Fruit fly (Drosophila melanogaster) whole organism, embryonic: ENCODE measurements around the gene nmdyn-D7.

Source experiments
- Ada2b ChIP-seq: fragments of 200-800 bp; sonication (Bioruptor generic); IDR thresholded peaks from 2 replicates; pipeline ENCODE4 v1.3.6; 2022; ENCODE audit warnings: missing biosample characterization, missing genetic modification characterization
- Bteb2 ChIP-seq: fragments of 200-800 bp; sonication (Bioruptor generic); optimal IDR thresholded peaks from 2 replicates; lab custom pipeline; 2016; ENCODE audit warnings: missing biosample characterization, missing genetic modification characterization
- CG12391 ChIP-seq: fragments of 200-800 bp; sonication (Bioruptor generic); optimal IDR thresholded peaks from 3 replicates; lab custom pipeline; 2018; ENCODE audit warnings: missing biosample characterization, mild to moderate bottlenecking, missing genetic modification characterization, moderate library complexity
- CG13624 ChIP-seq: fragments of 200-800 bp; sonication (Bioruptor generic); optimal IDR thresholded peaks from 2 replicates; lab custom pipeline; 2016; ENCODE audit warnings: missing biosample characterization, missing genetic modification characterization
- CG14014 ChIP-seq: fragments of 200-800 bp; sonication (Bioruptor generic); IDR thresholded peaks from 2 replicates; pipeline ENCODE4 v1.3.6; 2022; ENCODE audit warnings: missing biosample characterization, missing genetic modification characterization
- CG14441 ChIP-seq: fragments of 200-800 bp; sonication (Bioruptor generic); IDR thresholded peaks from 2 replicates; pipeline ENCODE4 v1.3.6; 2022; ENCODE audit warnings: missing biosample characterization, missing genetic modification characterization
- CG14860 ChIP-seq: fragments of 200-800 bp; sonication (Bioruptor generic); IDR thresholded peaks from 3 replicates; pipeline ENCODE4 v1.3.6; 2022; ENCODE audit warnings: missing biosample characterization, missing genetic modification characterization; ENCODE audit not compliant: partially characterized antibody
- CG17328 ChIP-seq: fragments of 200-800 bp; sonication (Bioruptor generic); IDR thresholded peaks from 2 replicates; pipeline ENCODE4 v1.3.6; 2022; ENCODE audit warnings: missing biosample characterization, missing genetic modification characterization
- CG17385 ChIP-seq: fragments of 200-800 bp; sonication (Bioruptor generic); optimal IDR thresholded peaks from 3 replicates; lab custom pipeline; 2018; ENCODE audit warnings: missing biosample characterization, mild to moderate bottlenecking, missing genetic modification characterization
- CG17802 ChIP-seq: fragments of 200-800 bp; sonication (Bioruptor generic); optimal IDR thresholded peaks from 2 replicates; lab custom pipeline; 2018; ENCODE audit warnings: missing biosample characterization, mild to moderate bottlenecking, missing genetic modification characterization, moderate library complexity
- CG18476 ChIP-seq: fragments of 200-800 bp; sonication (Bioruptor generic); optimal IDR thresholded peaks from 2 replicates; lab custom pipeline; 2016; ENCODE audit warnings: missing biosample characterization, mild to moderate bottlenecking, missing genetic modification characterization
- CG2199 ChIP-seq: fragments of 200-800 bp; sonication (Bioruptor generic); IDR thresholded peaks from 3 replicates; pipeline ENCODE4 v1.3.6; 2022; ENCODE audit warnings: missing biosample characterization, missing genetic modification characterization
- CG2712 ChIP-seq: fragments of 200-800 bp; optimal IDR thresholded peaks from 3 replicates; lab custom pipeline; 2019; ENCODE audit warnings: missing biosample characterization, mild to moderate bottlenecking, missing genetic modification characterization, moderate library complexity
- CG3995 ChIP-seq: fragments of 200-800 bp; sonication (Bioruptor generic); optimal IDR thresholded peaks from 3 replicates; lab custom pipeline; 2016; ENCODE audit warnings: missing biosample characterization, missing genetic modification characterization
- CG4854 ChIP-seq: fragments of 200-800 bp; sonication (Bioruptor generic); optimal IDR thresholded peaks from 2 replicates; lab custom pipeline; 2016; ENCODE audit warnings: missing biosample characterization, missing genetic modification characterization, inconsistent platforms
- CG7963 ChIP-seq: fragments of 200-800 bp; sonication (Bioruptor generic); IDR thresholded peaks from 3 replicates; pipeline ENCODE4 v1.3.6; 2022; ENCODE audit warnings: missing biosample characterization, missing genetic modification characterization; ENCODE audit not compliant: partially characterized antibody
- CG8944 ChIP-seq: fragments of 200-800 bp; sonication (Bioruptor generic); optimal IDR thresholded peaks from 3 replicates; lab custom pipeline; 2016; ENCODE audit warnings: missing biosample characterization, missing genetic modification characterization
- CG9932 ChIP-seq: fragments of 200-800 bp; sonication (Bioruptor generic); IDR thresholded peaks from 2 replicates; pipeline ENCODE4 v1.3.6; 2022; ENCODE audit warnings: missing biosample characterization, missing genetic modification characterization
- Dip3 ChIP-seq: fragments of 200-800 bp; sonication (Bioruptor generic); optimal IDR thresholded peaks from 3 replicates; lab custom pipeline; 2016; ENCODE audit warnings: missing biosample characterization, missing genetic modification characterization
- Doc3 ChIP-seq: fragments of 200-800 bp; sonication (Bioruptor generic); IDR thresholded peaks from 3 replicates; pipeline ENCODE4 v1.3.6; 2022; ENCODE audit warnings: missing biosample characterization, missing genetic modification characterization; ENCODE audit not compliant: partially characterized antibody
- Dref ChIP-seq: fragments of 200-800 bp; sonication (Bioruptor generic); IDR thresholded peaks from 2 replicates; pipeline ENCODE4 v1.3.6; 2022; ENCODE audit warnings: missing biosample characterization, missing genetic modification characterization
- ERR ChIP-seq: fragments of 200-800 bp; sonication (Bioruptor generic); optimal IDR thresholded peaks from 2 replicates; lab custom pipeline; 2016; ENCODE audit warnings: missing biosample characterization, missing genetic modification characterization
- Ets65A ChIP-seq: fragments of 200-800 bp; sonication (Bioruptor generic); peaks from one replicate; lab custom pipeline; 2016; ENCODE audit warnings: missing biosample characterization, missing genetic modification characterization
- HHEX ChIP-seq: fragments of 200-800 bp; sonication (Bioruptor generic); optimal IDR thresholded peaks from 3 replicates; lab custom pipeline; 2017; ENCODE audit warnings: missing biosample characterization, mild to moderate bottlenecking, missing genetic modification characterization, missing genetic modification reagents
- Hmr ChIP-seq: fragments of 200-800 bp; sonication (Bioruptor generic); optimal IDR thresholded peaks from 3 replicates; lab custom pipeline; 2017; ENCODE audit warnings: mild to moderate bottlenecking, missing biosample characterization, missing genetic modification reagents, missing genetic modification characterization
- Hsf ChIP-seq: fragments of 200-800 bp; sonication (Bioruptor generic); optimal IDR thresholded peaks from 3 replicates; lab custom pipeline; 2016; ENCODE audit warnings: missing biosample characterization, missing genetic modification characterization
- Med ChIP-seq: fragments of 200-800 bp; sonication (Bioruptor generic); peaks from one replicate; lab custom pipeline; 2016; ENCODE audit warnings: missing biosample characterization, missing genetic modification characterization, mild to moderate bottlenecking, inconsistent platforms, moderate library complexity
- NC2α ChIP-seq: fragments of 200-800 bp; sonication (Bioruptor generic); optimal IDR thresholded peaks from 2 replicates; lab custom pipeline; 2016; ENCODE audit warnings: missing biosample characterization, missing genetic modification characterization
- NK7.1 ChIP-seq: fragments of 200-800 bp; sonication (Bioruptor generic); optimal IDR thresholded peaks from 3 replicates; lab custom pipeline; 2016; ENCODE audit warnings: missing biosample characterization, missing genetic modification characterization
- Sox100B ChIP-seq: fragments of 200-800 bp; sonication (Bioruptor generic); optimal IDR thresholded peaks from 3 replicates; lab custom pipeline; 2018; ENCODE audit warnings: missing biosample characterization, mild to moderate bottlenecking, missing genetic modification characterization
- Ssrp ChIP-seq: fragments of 200-800 bp; sonication (Bioruptor generic); optimal IDR thresholded peaks from 2 replicates; lab custom pipeline; 2018; ENCODE audit warnings: missing biosample characterization, mild to moderate bottlenecking, missing genetic modification characterization, moderate library complexity
- Taf1 ChIP-seq: fragments of 200-800 bp; sonication (Bioruptor generic); IDR thresholded peaks from 2 replicates; pipeline ENCODE4 v1.3.6; 2022; ENCODE audit warnings: missing biosample characterization, missing genetic modification characterization
- YL-1 ChIP-seq: fragments of 200-800 bp; sonication (Bioruptor generic); optimal IDR thresholded peaks from 3 replicates; lab custom pipeline; 2017; ENCODE audit warnings: missing biosample characterization, mild to moderate bottlenecking, missing genetic modification characterization
- dpn ChIP-seq, 2 experiments: fragments of 200-800 bp; sonication (Bioruptor generic); optimal IDR thresholded peaks; 3 replicates each; lab custom pipeline; 2016; ENCODE audit warnings: missing biosample characterization in 2 of 2, missing genetic modification characterization in 2 of 2
- fd96Cb ChIP-seq: fragments of 200-800 bp; sonication (Bioruptor generic); optimal IDR thresholded peaks from 2 replicates; lab custom pipeline; 2018; ENCODE audit warnings: missing biosample characterization, mild to moderate bottlenecking, missing genetic modification characterization, moderate library complexity
- gce ChIP-seq: fragments of 200-800 bp; sonication (Bioruptor generic); IDR thresholded peaks from 3 replicates; pipeline ENCODE4 v1.3.6; 2022; ENCODE audit warnings: missing biosample characterization, missing genetic modification characterization
- gcm ChIP-seq: fragments of 200-800 bp; sonication (Bioruptor generic); optimal IDR thresholded peaks from 2 replicates; lab custom pipeline; 2019; ENCODE audit warnings: missing biosample characterization, mild to moderate bottlenecking, missing genetic modification characterization, moderate library complexity
- gfzf ChIP-seq: fragments of 200-800 bp; sonication (Bioruptor generic); optimal IDR thresholded peaks from 2 replicates; lab custom pipeline; 2016; ENCODE audit warnings: missing biosample characterization, mild to moderate bottlenecking, missing genetic modification characterization, moderate library complexity
- her ChIP-seq: fragments of 200-800 bp; sonication (Bioruptor generic); optimal IDR thresholded peaks from 2 replicates; lab custom pipeline; 2016; ENCODE audit warnings: missing biosample characterization, missing genetic modification characterization
- kah ChIP-seq: fragments of 200-800 bp; sonication (Bioruptor generic); optimal IDR thresholded peaks from 2 replicates; lab custom pipeline; 2018; ENCODE audit warnings: missing biosample characterization, mild to moderate bottlenecking, missing genetic modification characterization
- knrl ChIP-seq: fragments of 200-800 bp; sonication (Bioruptor generic); IDR thresholded peaks from 3 replicates; pipeline ENCODE4 v1.3.6; 2022; ENCODE audit warnings: missing biosample characterization, missing genetic modification characterization; ENCODE audit not compliant: partially characterized antibody
- lab ChIP-seq: fragments of 200-800 bp; sonication (Bioruptor generic); optimal IDR thresholded peaks from 3 replicates; lab custom pipeline; 2017; ENCODE audit warnings: missing biosample characterization, missing genetic modification characterization, mild to moderate bottlenecking, moderate library complexity, missing genetic modification reagents
- nerfin-2 ChIP-seq: fragments of 200-800 bp; sonication (Bioruptor generic); IDR thresholded peaks from 2 replicates; pipeline ENCODE4 v1.3.6; 2022; ENCODE audit warnings: missing biosample characterization, missing genetic modification characterization; ENCODE audit not compliant: partially characterized antibody
- onecut ChIP-seq: fragments of 200-800 bp; sonication (Bioruptor generic); IDR thresholded peaks from 2 replicates; pipeline ENCODE4 v1.3.6; 2022; ENCODE audit warnings: missing biosample characterization, missing genetic modification characterization
- psq ChIP-seq: fragments of 200-800 bp; sonication (Bioruptor generic); optimal IDR thresholded peaks from 2 replicates; lab custom pipeline; 2017; ENCODE audit warnings: missing biosample characterization, missing genetic modification characterization
- ro ChIP-seq: fragments of 200-800 bp; sonication (Bioruptor generic); IDR thresholded peaks from 2 replicates; pipeline ENCODE4 v1.3.6; 2022; ENCODE audit warnings: missing biosample characterization, missing genetic modification characterization
- row ChIP-seq: fragments of 200-800 bp; sonication (Bioruptor generic); IDR thresholded peaks from 3 replicates; pipeline ENCODE4 v1.3.6; 2022; ENCODE audit warnings: missing biosample characterization, missing genetic modification characterization
- shn ChIP-seq: fragments of 200-800 bp; sonication (Bioruptor generic); optimal IDR thresholded peaks from 3 replicates; lab custom pipeline; 2016; ENCODE audit warnings: missing biosample characterization, missing genetic modification characterization
- sim ChIP-seq: fragments of 200-800 bp; sonication (Bioruptor generic); IDR thresholded peaks from 2 replicates; pipeline ENCODE4 v1.3.6; 2022; ENCODE audit warnings: missing biosample characterization, missing genetic modification characterization
- stc ChIP-seq: fragments of 200-800 bp; sonication (Bioruptor generic); IDR thresholded peaks from 2 replicates; pipeline ENCODE4 v1.3.6; 2022; ENCODE audit warnings: missing biosample characterization, missing genetic modification characterization
- tin ChIP-seq: fragments of 200-800 bp; sonication (Bioruptor generic); optimal IDR thresholded peaks from 3 replicates; lab custom pipeline; 2016; ENCODE audit warnings: missing biosample characterization, missing genetic modification characterization
- unc-4 ChIP-seq: fragments of 200-800 bp; sonication (Bioruptor generic); IDR thresholded peaks from 2 replicates; pipeline ENCODE4 v1.3.6; 2022; ENCODE audit warnings: missing biosample characterization, missing genetic modification characterization; ENCODE audit not compliant: partially characterized antibody

nmdyn-D7 gene

dm6 chr3R:9630633-9631095 is 49.1 kb upstream of the nmdyn-D7 start, which contains the start of gene Calr (continued):
- no peak for TF ChIP-seq gce
- TF ChIP-seq Dip3 (GFP tag; lab: Kevin White, UChicago) = peak; percentile 66
- no peak for TF ChIP-seq Ets65A
- peak; percentile 45 for TF ChIP-seq CG12391 (tag; lab: Kevin White, UChicago)
- TF ChIP-seq CG14860 (GFP tag; lab: Robert Waterston, UW) = no peak
- TF ChIP-seq CG7963 = no peak
- TF ChIP-seq Ada2b = no peak
- peak; percentile 60 for TF ChIP-seq onecut (GFP tag; lab: Robert Waterston, UW)
- peak; percentile 48 for TF ChIP-seq gfzf (GFP tag; lab: Kevin White, UChicago)
- no peak for TF ChIP-seq CG14014
- TF ChIP-seq sim (GFP tag; lab: Robert Waterston, UW) = no peak
- peak; percentile 37 for TF ChIP-seq NK7.1 (GFP tag; lab: Kevin White, UChicago)
- TF ChIP-seq dpn (GFP tag; optimal IDR thresholded peaks at IDR 0.05; lab: Kevin White, UChicago) = peak; percentile 23 to 25
- TF ChIP-seq ERR (GFP tag; lab: Kevin White, UChicago) = peak; percentile 31
- TF ChIP-seq fd96Cb = no peak
- no peak for TF ChIP-seq unc-4 (GFP tag; lab: Robert Waterston, UW)
- TF ChIP-seq Sox100B = no peak
- peak; percentile 62 for TF ChIP-seq gcm (GFP tag; lab: Kevin White, UChicago)
- peak; percentile 55 for TF ChIP-seq her (GFP tag; lab: Kevin White, UChicago)
- no peak for TF ChIP-seq psq (GFP tag; lab: Kevin White, UChicago)
- no peak for TF ChIP-seq Ssrp (tag; lab: Kevin White, UChicago)
- TF ChIP-seq CG2712 (tag; lab: Kevin White, UChicago) = peak; percentile 53
- TF ChIP-seq CG17802 (tag; lab: Kevin White, UChicago) = no peak
- no peak for TF ChIP-seq Doc3 (GFP tag; lab: Robert Waterston, UW)
- peak; percentile 27 for TF ChIP-seq HHEX
- peak; percentile 21 for TF ChIP-seq tin (GFP tag; lab: Kevin White, UChicago)
- TF ChIP-seq Taf1 (GFP tag; lab: Robert Waterston, UW) = no peak
- no peak for TF ChIP-seq Hsf (GFP tag; lab: Kevin White, UChicago)
- no peak for TF ChIP-seq CG18476 (GFP tag; lab: Kevin White, UChicago)
- TF ChIP-seq CG3995 (GFP tag; lab: Kevin White, UChicago) = peak; percentile 32
- no peak for TF ChIP-seq row (GFP tag; lab: Robert Waterston, UW)
- peak; percentile 74 for TF ChIP-seq YL-1 (GFP tag; lab: Kevin White, UChicago)
- peak; percentile 68 for TF ChIP-seq kah (GFP tag; lab: Kevin White, UChicago)
- TF ChIP-seq Med (GFP tag; lab: Kevin White, UChicago) = peak; percentile 95
- no peak for TF ChIP-seq Dref (GFP tag; lab: Robert Waterston, UW)
- no peak for TF ChIP-seq nerfin-2 (GFP tag; lab: Robert Waterston, UW)
- TF ChIP-seq CG13624 (GFP tag; lab: Kevin White, UChicago) = peak; percentile 22
- TF ChIP-seq CG14441 (GFP tag; lab: Robert Waterston, UW) = no peak
- TF ChIP-seq CG4854 = no peak
- TF ChIP-seq ro = no peak
- TF ChIP-seq knrl = no peak
- no peak for TF ChIP-seq Bteb2
- TF ChIP-seq CG17385 (GFP tag; lab: Kevin White, UChicago) = no peak
- TF ChIP-seq lab (GFP tag; lab: Kevin White, UChicago) = peak; percentile 71
- peak; percentile 18 for TF ChIP-seq NC2α
- TF ChIP-seq CG9932 (GFP tag; lab: Robert Waterston, UW) = no peak
- no peak for TF ChIP-seq stc (GFP tag; lab: Robert Waterston, UW)
- TF ChIP-seq CG8944 (GFP tag; lab: Kevin White, UChicago) = no peak
- TF ChIP-seq shn (GFP tag; lab: Kevin White, UChicago) = peak; percentile 43
- TF ChIP-seq Hmr (GFP tag; lab: Kevin White, UChicago) = peak; percentile 72
- no peak for TF ChIP-seq CG2199 (GFP tag; lab: Robert Waterston, UW)
- no peak for TF ChIP-seq CG17328 (GFP tag; lab: Robert Waterston, UW)
